Worm (Caenorhabditis elegans) whole organism, L2 larva: ENCODE measurements around the gene srh-184.
A peak's percentile ranks its signal among the peaks of the same experiment; 100 is the strongest.

ENCODE experiments used
- C34F6.9 ChIP-seq: fragments of 150-350 bp; optimal IDR thresholded peaks from 2 replicates; lab custom pipeline; 2014; ENCODE audit warnings: missing biosample characterization, missing genetic modification characterization
- F13H6.1 ChIP-seq: sonication (generic microtip); optimal IDR thresholded peaks from 2 replicates; lab custom pipeline; 2016; ENCODE audit warnings: missing genetic modification characterization, missing compliant biosample characterization
- R02D3.7 ChIP-seq: fragments of 150-350 bp; optimal IDR thresholded peaks from 2 replicates; lab custom pipeline; 2014; ENCODE audit warnings: missing biosample characterization, missing genetic modification characterization
- Y55F3AM.14 ChIP-seq: fragments of 200-800 bp; sonication (Bioruptor generic); optimal IDR thresholded peaks from 2 replicates; lab custom pipeline; 2018; ENCODE audit warnings: mild to moderate bottlenecking, missing genetic modification characterization, missing compliant biosample characterization
- ZK546.5 ChIP-seq: sonication (generic microtip); optimal IDR thresholded peaks from 2 replicates; lab custom pipeline; 2017; ENCODE audit warnings: missing biosample characterization, missing genetic modification characterization
- alr-1 ChIP-seq: fragments of 150-350 bp; optimal IDR thresholded peaks from 2 replicates; lab custom pipeline; 2014; ENCODE audit warnings: missing biosample characterization, missing genetic modification characterization
- aly-2 ChIP-seq: fragments of 150-350 bp; optimal IDR thresholded peaks from 2 replicates; lab custom pipeline; 2014; ENCODE audit warnings: missing biosample characterization, missing genetic modification characterization
- blmp-1 ChIP-seq: sonication (generic microtip); optimal IDR thresholded peaks from 2 replicates; lab custom pipeline; 2017; ENCODE audit warnings: missing genetic modification characterization, mild to moderate bottlenecking, missing compliant biosample characterization, antibody characterized with exemption, moderate library complexity; ENCODE audit not compliant: insufficient read depth
- ceh-82 ChIP-seq: fragments of 150-350 bp; optimal IDR thresholded peaks from 2 replicates; lab custom pipeline; 2014; ENCODE audit warnings: missing biosample characterization, missing genetic modification characterization
- crh-2 ChIP-seq: sonication (generic microtip); optimal IDR thresholded peaks from 2 replicates; lab custom pipeline; 2017; ENCODE audit warnings: missing biosample characterization, missing genetic modification characterization
- dmd-4 ChIP-seq: sonication (generic microtip); optimal IDR thresholded peaks from 2 replicates; lab custom pipeline; 2017; ENCODE audit warnings: missing biosample characterization, missing genetic modification characterization
- egl-27 ChIP-seq: sonication (generic microtip); optimal IDR thresholded peaks from 3 replicates; lab custom pipeline; 2017; ENCODE audit warnings: missing biosample characterization, missing genetic modification reagents, missing genetic modification characterization
- elt-1 ChIP-seq: fragments of 150-350 bp; optimal IDR thresholded peaks from 2 replicates; lab custom pipeline; 2014; ENCODE audit warnings: missing biosample characterization, missing genetic modification characterization
- elt-3 ChIP-seq: sonication (generic microtip); optimal IDR thresholded peaks from 2 replicates; lab custom pipeline; 2017; ENCODE audit warnings: missing biosample characterization, missing genetic modification characterization
- fos-1 ChIP-seq: fragments of 150-350 bp; optimal IDR thresholded peaks from 2 replicates; lab custom pipeline; 2014; ENCODE audit warnings: missing biosample characterization, missing genetic modification characterization
- gmeb-1 ChIP-seq: fragments of 150-350 bp; optimal IDR thresholded peaks from 2 replicates; lab custom pipeline; 2014; ENCODE audit warnings: missing biosample characterization, missing genetic modification characterization
- lin-13 ChIP-seq: fragments of 150-350 bp; optimal IDR thresholded peaks from 2 replicates; lab custom pipeline; 2014; ENCODE audit warnings: missing biosample characterization, missing genetic modification reagents, missing genetic modification characterization
- lin-39 ChIP-seq: fragments of 150-350 bp; optimal IDR thresholded peaks from 2 replicates; lab custom pipeline; 2014; ENCODE audit warnings: missing biosample characterization, missing genetic modification reagents, missing genetic modification characterization
- lsy-2 ChIP-seq, 2 experiments: fragments of 150-350 bp in 1 of 2; sonication (generic microtip) in 1 of 2; optimal IDR thresholded peaks; 2 replicates each; lab custom pipeline; 2014 to 2017; ENCODE audit warnings: missing biosample characterization in 2 of 2, missing genetic modification characterization in 2 of 2
- mab-5 ChIP-seq: fragments of 150-350 bp; optimal IDR thresholded peaks from 2 replicates; lab custom pipeline; 2014; ENCODE audit warnings: missing biosample characterization, missing genetic modification characterization
- mbf-1 ChIP-seq: sonication (generic microtip); optimal IDR thresholded peaks from 2 replicates; lab custom pipeline; 2017; ENCODE audit warnings: missing biosample characterization, missing genetic modification characterization
- mdl-1 ChIP-seq, 2 experiments: fragments of 150-350 bp in 1 of 2; sonication (generic microtip) in 1 of 2; optimal IDR thresholded peaks; 2 replicates each; lab custom pipeline; 2017; ENCODE audit warnings: missing biosample characterization in 2 of 2, missing genetic modification characterization in 2 of 2
- nhr-10 ChIP-seq: sonication (generic microtip); optimal IDR thresholded peaks from 2 replicates; lab custom pipeline; 2017; ENCODE audit warnings: missing biosample characterization, missing genetic modification characterization
- nhr-11 ChIP-seq: fragments of 150-350 bp; optimal IDR thresholded peaks from 2 replicates; lab custom pipeline; 2014; ENCODE audit warnings: missing biosample characterization, missing genetic modification characterization
- nhr-12 ChIP-seq: fragments of 150-350 bp; optimal IDR thresholded peaks from 2 replicates; lab custom pipeline; 2014; ENCODE audit warnings: missing biosample characterization, missing genetic modification characterization
- nhr-129 ChIP-seq: fragments of 150-350 bp; optimal IDR thresholded peaks from 2 replicates; lab custom pipeline; 2014; ENCODE audit warnings: missing biosample characterization, missing genetic modification characterization
- nhr-23 ChIP-seq: fragments of 150-350 bp; optimal IDR thresholded peaks from 2 replicates; lab custom pipeline; 2014; ENCODE audit warnings: missing biosample characterization, missing genetic modification reagents, missing genetic modification characterization
- nhr-237 ChIP-seq: fragments of 150-350 bp; optimal IDR thresholded peaks from 2 replicates; lab custom pipeline; 2014; ENCODE audit warnings: missing biosample characterization, missing genetic modification characterization
- nhr-25 ChIP-seq: fragments of 150-350 bp; sonication (generic microtip); optimal IDR thresholded peaks from 3 replicates; lab custom pipeline; 2014; ENCODE audit warnings: missing biosample characterization, missing genetic modification characterization
- nhr-6 ChIP-seq: fragments of 150-350 bp; optimal IDR thresholded peaks from 2 replicates; lab custom pipeline; 2014; ENCODE audit warnings: missing biosample characterization, missing genetic modification characterization
- peb-1 ChIP-seq: fragments of 150-350 bp; optimal IDR thresholded peaks from 2 replicates; lab custom pipeline; 2014; ENCODE audit warnings: missing biosample characterization, missing genetic modification characterization
- skn-1 ChIP-seq: sonication (generic microtip); optimal IDR thresholded peaks from 2 replicates; lab custom pipeline; 2017; ENCODE audit warnings: missing biosample characterization, missing genetic modification characterization
- sma-3 ChIP-seq: sonication (generic microtip); optimal IDR thresholded peaks from 2 replicates; lab custom pipeline; 2016; ENCODE audit warnings: missing genetic modification reagents, missing genetic modification characterization, missing compliant biosample characterization
- sma-9 ChIP-seq, 2 experiments: fragments of 150-350 bp in 1 of 2; sonication (generic microtip) in 1 of 2; optimal IDR thresholded peaks; 2 replicates each; lab custom pipeline; 2014 to 2016; ENCODE audit warnings: missing genetic modification characterization in 2 of 2, mild to moderate bottlenecking in 1 of 2, missing biosample characterization in 1 of 2, missing compliant biosample characterization in 1 of 2, missing genetic modification reagents in 1 of 2, moderate library complexity in 1 of 2
- snpc-4 ChIP-seq: fragments of 150-350 bp; optimal IDR thresholded peaks from 2 replicates; lab custom pipeline; 2014; ENCODE audit warnings: missing biosample characterization, missing genetic modification characterization
- unc-55 ChIP-seq: fragments of 150-350 bp; sonication (generic microtip); optimal IDR thresholded peaks from 3 replicates; lab custom pipeline; 2014; ENCODE audit warnings: missing biosample characterization, missing genetic modification reagents, missing genetic modification characterization
- unc-62 ChIP-seq: fragments of 150-350 bp; optimal IDR thresholded peaks from 2 replicates; lab custom pipeline; 2014; ENCODE audit warnings: missing biosample characterization, missing genetic modification reagents, missing genetic modification characterization
- ztf-1 ChIP-seq: fragments of 200-800 bp; sonication (Bioruptor generic); conservative IDR thresholded peaks from 2 replicates; pipeline ENCODE4 v1.3.6; 2022; ENCODE audit warnings: missing genetic modification characterization, missing compliant biosample characterization
- ztf-11 ChIP-seq: sonication (generic microtip); optimal IDR thresholded peaks from 2 replicates; lab custom pipeline; 2017; ENCODE audit warnings: missing biosample characterization, missing genetic modification characterization
- ztf-4 ChIP-seq: fragments of 150-350 bp; optimal IDR thresholded peaks from 2 replicates; lab custom pipeline; 2014; ENCODE audit warnings: missing biosample characterization, missing genetic modification characterization

The srh-184 gene

DNA sequence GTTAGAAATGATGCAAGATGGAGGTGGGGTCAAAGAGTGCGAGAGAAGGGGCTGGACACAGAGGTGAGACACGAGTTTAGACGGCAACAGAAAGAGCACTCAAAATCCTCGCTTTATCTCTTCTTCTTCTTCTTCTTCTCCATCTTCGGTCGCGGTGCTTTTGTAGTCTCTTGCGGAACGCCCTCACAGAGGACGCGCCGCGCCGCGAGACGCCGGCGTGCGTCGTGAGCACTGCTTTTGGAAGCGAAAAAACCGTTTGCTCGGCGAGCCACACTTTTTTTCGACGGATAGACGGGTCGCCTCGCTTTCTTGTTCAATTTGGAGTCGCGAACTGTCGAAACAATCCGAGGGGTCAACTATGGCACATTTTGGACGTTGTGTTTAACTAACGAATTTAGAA is 7.1 kb downstream of the srh-184 start, which contains the start of gene D1054.9:
Gene D1054.9 (minus strand): TSS at position 137 of the 400 bp plus-strand sequence.
- TF ChIP-seq lsy-2 (tag; optimal IDR thresholded peaks at IDR 0.05; lab: Kevin White, UChicago) (no peak), R02D3.7 (no peak), fos-1 (tag; lab: Kevin White, UChicago) (no peak), ztf-4 (tag; lab: Kevin White, UChicago) (no peak), unc-62 (GFP tag; lab: Kevin White, UChicago) (no peak), mdl-1 (tag; optimal IDR thresholded peaks at IDR 0.05; lab: Kevin White, UChicago) (no peak), sma-3 (GFP tag; lab: Kevin White, UChicago) (no peak), unc-55 (GFP tag; lab: Kevin White, UChicago) (no peak), nhr-23 (tag; lab: Kevin White, UChicago) (no peak), nhr-12 (tag; lab: Kevin White, UChicago) (no peak), blmp-1 (tag; lab: Kevin White, UChicago) (no peak), alr-1 (tag; lab: Kevin White, UChicago) (no peak), lin-39 (no peak), egl-27 (tag; lab: Kevin White, UChicago) (no peak), snpc-4 (no peak), ceh-82 (tag; lab: Kevin White, UChicago) (no peak)

DNA sequence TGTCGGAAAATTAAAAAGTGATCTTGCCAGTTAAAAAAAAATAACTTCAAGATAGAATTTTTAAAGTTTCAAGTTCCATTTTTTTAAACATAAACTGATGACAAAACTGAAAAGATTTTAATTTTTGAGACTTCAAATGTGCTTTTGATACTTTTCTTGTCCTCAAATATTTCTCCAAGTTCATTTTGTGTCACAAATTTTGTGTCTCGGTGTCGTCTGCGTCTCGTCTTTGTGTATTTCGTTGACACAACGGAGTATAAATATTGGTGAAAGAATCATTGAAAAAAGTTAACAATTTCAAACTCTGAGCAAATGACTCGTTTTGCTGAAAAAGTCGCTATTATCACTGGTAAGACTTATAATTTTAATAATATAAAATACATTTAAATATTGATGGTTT is 14.0 kb downstream of the srh-184 start, which contains the start of gene D1054.8:
Gene D1054.8 (plus strand): TSS at position 301 of the 400 bp plus-strand sequence.
- TF ChIP-seq aly-2 (tag; lab: Kevin White, UChicago), result no peak
- TF ChIP-seq lin-13 (GFP tag; lab: Kevin White, UChicago), result no peak
- no peak for TF ChIP-seq nhr-10 (tag; lab: Kevin White, UChicago)
- no peak for TF ChIP-seq fos-1 (tag; lab: Kevin White, UChicago)
- TF ChIP-seq gmeb-1 (tag; lab: Kevin White, UChicago), result no peak
- TF ChIP-seq egl-27 (tag; lab: Kevin White, UChicago), result no peak
- TF ChIP-seq ztf-11 (tag; lab: Kevin White, UChicago), result no peak
- no peak for TF ChIP-seq skn-1
- TF ChIP-seq nhr-129, result no peak
- no peak for TF ChIP-seq crh-2 (tag; lab: Kevin White, UChicago)
- no peak for TF ChIP-seq Y55F3AM.14 (GFP tag; lab: Kevin White, UChicago)
- TF ChIP-seq alr-1 (tag; lab: Kevin White, UChicago), result no peak

DNA sequence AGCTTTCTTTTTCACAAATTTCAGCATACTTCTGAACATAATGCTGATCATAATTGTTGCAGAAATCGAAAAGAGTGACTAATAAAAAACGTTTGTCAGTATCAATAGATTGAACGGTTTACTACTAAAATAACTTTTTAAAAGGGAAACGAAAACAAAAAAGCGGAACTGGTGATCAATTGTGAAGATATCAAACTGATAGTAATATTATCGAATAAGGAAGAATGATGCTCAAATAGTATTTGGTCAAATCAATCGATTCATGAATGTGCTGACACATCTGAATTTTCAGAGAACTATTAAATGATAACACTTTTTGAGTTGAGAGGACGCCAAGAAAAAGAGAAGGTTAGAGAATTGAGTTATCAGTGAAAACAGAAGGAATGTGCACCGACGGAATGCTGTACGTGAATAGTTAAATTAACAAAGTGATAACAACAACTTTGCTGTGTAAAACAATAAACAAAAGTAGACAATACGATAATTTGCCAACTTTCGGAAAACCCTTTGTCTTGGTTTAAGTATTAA is 21.4 kb downstream of the srh-184 start, which contains the start of gene D1054.5:
Gene D1054.5 (minus strand): TSS at position 51 of the 528 bp plus-strand sequence.
- TF ChIP-seq nhr-11 (tag; lab: Kevin White, UChicago) (no peak), sma-9 (GFP tag; optimal IDR thresholded peaks at IDR 0.05; lab: Kevin White, UChicago) (peak; percentile 83), sma-9 (tag; optimal IDR thresholded peaks at IDR 0.05; lab: Kevin White, UChicago) (no peak), nhr-237 (tag; lab: Kevin White, UChicago) (no peak), fos-1 (tag; lab: Kevin White, UChicago) (peak; percentile 92), R02D3.7 (no peak), ztf-4 (tag; lab: Kevin White, UChicago) (no peak), dmd-4 (no peak), ZK546.5 (tag; lab: Kevin White, UChicago) (no peak), crh-2 (tag; lab: Kevin White, UChicago) (peak; percentile 45), C34F6.9 (tag; lab: Kevin White, UChicago) (no peak), snpc-4 (no peak), nhr-129 (no peak), peb-1 (no peak), gmeb-1 (tag; lab: Kevin White, UChicago) (peak; percentile 1), nhr-6 (tag; lab: Kevin White, UChicago) (no peak), mab-5 (tag; lab: Kevin White, UChicago) (no peak), F13H6.1 (tag; lab: Kevin White, UChicago) (no peak), Y55F3AM.14 (GFP tag; lab: Kevin White, UChicago) (no peak)

DNA sequence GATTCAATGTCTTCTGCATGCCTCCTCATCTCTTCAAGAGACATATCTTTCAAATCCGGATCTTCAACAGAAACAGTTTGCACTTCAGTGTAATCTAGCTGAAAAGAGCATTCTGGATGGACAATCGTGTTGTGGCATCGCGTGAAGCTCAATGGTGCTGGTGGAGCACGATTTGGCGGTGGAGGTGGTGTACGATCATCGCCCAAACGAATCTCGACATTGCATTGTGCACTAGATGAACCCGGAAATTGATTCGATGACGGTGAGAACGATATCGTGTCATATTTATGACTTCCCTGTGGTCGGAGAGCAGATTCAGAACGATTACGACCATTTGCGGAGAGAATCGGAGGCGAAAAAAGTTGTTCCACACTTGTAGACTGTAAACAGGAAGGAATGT is 24.8 kb downstream of the srh-184 start:
- no peak for TF ChIP-seq snpc-4
- TF ChIP-seq fos-1 (tag; lab: Kevin White, UChicago), result no peak
- no peak for TF ChIP-seq ceh-82 (tag; lab: Kevin White, UChicago)
- no peak for TF ChIP-seq elt-3
- TF ChIP-seq ztf-1, result no peak
- no peak for TF ChIP-seq sma-9 (GFP tag; optimal IDR thresholded peaks at IDR 0.05; lab: Kevin White, UChicago)
- no peak for TF ChIP-seq sma-9 (tag; optimal IDR thresholded peaks at IDR 0.05; lab: Kevin White, UChicago)
- TF ChIP-seq nhr-23 (tag; lab: Kevin White, UChicago), result no peak
- no peak for TF ChIP-seq dmd-4
- TF ChIP-seq mbf-1 (tag; lab: Kevin White, UChicago), result no peak
- no peak for TF ChIP-seq nhr-25
- no peak for TF ChIP-seq elt-1 (tag; lab: Kevin White, UChicago)
- no peak for TF ChIP-seq peb-1
- no peak for TF ChIP-seq egl-27 (tag; lab: Kevin White, UChicago)
- no peak for TF ChIP-seq nhr-11 (tag; lab: Kevin White, UChicago)
- no peak for TF ChIP-seq blmp-1 (tag; lab: Kevin White, UChicago)
- TF ChIP-seq sma-3 (GFP tag; lab: Kevin White, UChicago), result no peak
- TF ChIP-seq nhr-12 (tag; lab: Kevin White, UChicago), result no peak
- no peak for TF ChIP-seq unc-55 (GFP tag; lab: Kevin White, UChicago)
- TF ChIP-seq mab-5 (tag; lab: Kevin White, UChicago), result no peak
- TF ChIP-seq, all 48 proteins: peak for 0
